Worm (Caenorhabditis elegans) whole organism, L2 larva: ENCODE results near the gene F13D12.5.

Source experiments
- C34F6.9 ChIP-seq: fragments of 150-350 bp; optimal IDR thresholded peaks from 2 replicates; lab custom pipeline; 2014; ENCODE audit warnings: missing biosample characterization, missing genetic modification characterization
- R02D3.7 ChIP-seq: fragments of 150-350 bp; optimal IDR thresholded peaks from 2 replicates; lab custom pipeline; 2014; ENCODE audit warnings: missing biosample characterization, missing genetic modification characterization
- blmp-1 ChIP-seq: sonication (generic microtip); optimal IDR thresholded peaks from 2 replicates; lab custom pipeline; 2017; ENCODE audit warnings: missing genetic modification characterization, mild to moderate bottlenecking, missing compliant biosample characterization, antibody characterized with exemption, moderate library complexity; ENCODE audit not compliant: insufficient read depth
- ceh-82 ChIP-seq: fragments of 150-350 bp; optimal IDR thresholded peaks from 2 replicates; lab custom pipeline; 2014; ENCODE audit warnings: missing biosample characterization, missing genetic modification characterization
- lsy-2 ChIP-seq, 2 experiments: fragments of 150-350 bp in 1 of 2; sonication (generic microtip) in 1 of 2; optimal IDR thresholded peaks; 2 replicates each; lab custom pipeline; 2014 to 2017; ENCODE audit warnings: missing biosample characterization in 2 of 2, missing genetic modification characterization in 2 of 2
- nhr-237 ChIP-seq: fragments of 150-350 bp; optimal IDR thresholded peaks from 2 replicates; lab custom pipeline; 2014; ENCODE audit warnings: missing biosample characterization, missing genetic modification characterization
- ztf-11 ChIP-seq: sonication (generic microtip); optimal IDR thresholded peaks from 2 replicates; lab custom pipeline; 2017; ENCODE audit warnings: missing biosample characterization, missing genetic modification characterization

- TF ChIP-seq ztf-11 (no peak), ceh-82 (tag; lab: Kevin White, UChicago) (no peak), R02D3.7 (tag; lab: Kevin White, UChicago) (no peak), lsy-2 (tag; optimal IDR thresholded peaks at IDR 0.05; lab: Kevin White, UChicago) (no peak), C34F6.9 (peak; percentile 16), nhr-237 (no peak), blmp-1 (no peak)
These were observed 38.6 kb upstream of the F13D12.5 start for ce11 chrII:11688011-11688410.
